Worm (Caenorhabditis elegans) whole organism, dauer: Measurements from ENCODE around the gene Y6G8.15.
"Not testable (repeated sequence)": the region's sequence is repeated elsewhere in the genome, so short reads cannot be mapped to it uniquely, and the experiment has no call there.

Source experiments
- unc-62 ChIP-seq: sonication (generic microtip); optimal IDR thresholded peaks from 2 replicates; lab custom pipeline; 2017; ENCODE audit warnings: missing biosample characterization, missing genetic modification reagents, missing genetic modification characterization

Y6G8.15 gene

DNA sequence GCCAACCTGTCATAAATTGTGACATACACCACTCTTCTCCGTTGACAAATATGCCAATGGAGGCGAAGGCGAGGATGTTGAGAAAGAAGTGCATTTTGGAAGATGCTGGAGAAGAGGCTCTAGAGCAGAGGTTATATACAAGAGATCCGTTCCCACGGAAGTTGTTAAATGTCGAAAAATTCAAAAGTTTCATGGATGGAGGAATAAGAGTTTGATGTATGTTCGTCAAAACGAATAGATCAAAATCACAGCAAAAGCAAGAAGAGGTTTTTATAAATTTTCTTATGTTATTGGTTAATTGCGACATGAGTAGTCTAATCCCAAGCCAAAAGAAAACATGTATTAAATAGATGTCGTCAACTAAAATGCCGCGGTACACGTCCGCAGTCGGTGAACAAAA, at the start of gene Y6G8.15:
Gene Y6G8.15, minus strand, starts transcription at position 101 of the 400 bp plus-strand sequence.
- TF ChIP-seq unc-62 (GFP tag; lab: Kevin White, UChicago), result not testable (repeated sequence)

DNA sequence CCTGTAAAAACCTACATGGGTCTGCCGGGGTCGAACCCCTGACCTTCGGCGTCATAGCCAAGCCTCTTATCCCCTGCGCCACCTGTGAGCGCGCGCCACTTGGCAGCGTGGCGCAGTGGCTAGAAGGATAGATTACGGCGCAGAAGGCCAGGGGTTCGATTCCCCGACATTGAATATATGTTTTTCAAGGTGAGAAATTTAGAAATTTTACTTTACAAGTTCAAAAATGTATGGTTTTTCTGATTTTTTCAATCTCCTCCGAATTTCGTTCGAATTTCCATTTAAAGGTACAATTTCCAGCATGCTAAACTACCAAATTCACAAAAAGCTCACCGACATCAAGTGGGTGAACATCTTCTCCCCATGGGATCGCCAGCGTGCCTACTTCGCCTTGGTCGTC, 49.6 kb upstream of the Y6G8.15 start, which contains the start of gene dgat-2:
Gene dgat-2, plus strand, starts transcription at position 301 of the 400 bp plus-strand sequence.
- TF ChIP-seq unc-62 (GFP tag; lab: Kevin White, UChicago), result no peak

DNA sequence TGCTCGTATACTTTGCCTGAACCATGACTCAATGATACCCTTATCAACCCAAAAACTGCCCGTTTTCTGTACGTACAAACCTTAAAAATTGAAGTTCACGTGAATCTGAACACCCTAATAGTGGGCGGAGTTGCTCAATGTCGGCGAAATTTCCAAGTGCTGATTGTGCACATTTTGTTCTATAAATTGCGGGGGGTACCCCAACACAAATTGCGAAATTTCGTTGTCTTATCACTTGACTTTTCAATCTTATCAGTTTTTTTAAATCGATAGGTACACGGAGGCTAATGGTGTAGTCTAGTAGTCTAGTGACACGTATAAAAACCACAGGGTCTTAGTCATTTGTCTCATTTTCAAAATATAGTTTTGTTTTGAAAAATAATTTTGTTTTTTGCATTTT, 48.8 kb upstream of the Y6G8.15 start, which contains the start of gene fbxa-108:
Gene fbxa-108, minus strand, starts transcription at position 158 of the 400 bp plus-strand sequence.
- TF ChIP-seq unc-62 (GFP tag; lab: Kevin White, UChicago), result no peak

DNA sequence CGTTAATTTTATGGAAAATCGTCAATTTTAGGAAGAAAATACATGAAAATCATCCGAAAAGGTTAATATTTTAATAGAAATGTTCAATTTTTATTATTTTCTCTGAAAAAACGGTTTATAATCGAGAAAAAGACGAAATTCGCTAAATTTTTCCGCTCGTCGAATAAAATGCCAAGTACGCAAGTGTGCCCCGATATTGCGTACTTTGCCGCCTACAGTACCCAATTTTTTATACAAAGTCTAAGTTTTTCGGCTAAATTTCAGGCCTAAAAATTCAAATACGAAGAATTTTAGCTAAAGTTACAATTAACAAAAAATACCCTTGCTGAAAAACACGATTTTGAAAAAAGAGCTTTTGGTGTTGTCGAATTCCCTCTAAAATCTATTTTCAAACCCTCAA, 48.4 kb upstream of the Y6G8.15 start:
- no peak for TF ChIP-seq unc-62 (GFP tag; lab: Kevin White, UChicago)

DNA sequence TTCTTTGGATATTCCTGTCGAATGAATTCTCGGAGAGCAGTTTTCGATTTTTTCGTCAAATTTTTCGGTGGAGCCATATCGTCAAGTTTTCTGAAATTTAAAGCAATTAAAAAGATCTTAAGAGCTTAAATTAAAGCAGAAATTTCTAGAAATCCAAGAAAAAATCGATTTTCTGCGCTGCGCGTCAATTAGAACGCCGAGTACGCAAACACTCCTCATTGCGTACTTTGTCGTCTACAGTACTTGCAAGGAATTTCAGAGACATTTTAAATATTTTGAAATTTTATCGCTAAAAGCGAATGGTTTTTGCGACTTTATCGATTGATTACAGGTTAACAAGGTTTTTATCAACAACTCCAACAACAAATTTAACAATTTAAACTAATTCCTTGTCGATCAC, 44.8 kb upstream of the Y6G8.15 start:
- no peak for TF ChIP-seq unc-62 (GFP tag; lab: Kevin White, UChicago)

DNA sequence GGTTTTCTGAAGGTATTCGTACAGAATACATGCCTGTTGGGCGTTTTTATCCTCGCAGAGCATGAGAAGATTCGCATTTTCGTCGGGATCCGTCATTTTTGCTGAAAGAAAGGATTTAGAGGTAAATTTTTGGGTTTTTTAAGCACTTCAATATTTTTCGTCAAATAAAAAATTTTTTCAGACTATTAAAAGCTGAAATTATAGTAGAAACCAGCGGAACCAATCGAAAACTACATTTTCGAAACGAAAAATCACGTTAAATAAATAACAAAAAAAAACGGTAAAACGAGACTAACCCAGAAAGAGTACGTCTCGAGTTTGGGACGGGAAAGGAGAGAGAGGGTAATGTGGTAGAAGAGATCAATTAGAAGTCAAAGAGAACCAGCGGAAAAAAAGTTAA, 40.0 kb upstream of the Y6G8.15 start, which contains the start of gene fbxa-192:
Gene fbxa-192, minus strand, starts transcription at position 101 of the 400 bp plus-strand sequence.
- TF ChIP-seq unc-62 (GFP tag; lab: Kevin White, UChicago), result no peak

DNA sequence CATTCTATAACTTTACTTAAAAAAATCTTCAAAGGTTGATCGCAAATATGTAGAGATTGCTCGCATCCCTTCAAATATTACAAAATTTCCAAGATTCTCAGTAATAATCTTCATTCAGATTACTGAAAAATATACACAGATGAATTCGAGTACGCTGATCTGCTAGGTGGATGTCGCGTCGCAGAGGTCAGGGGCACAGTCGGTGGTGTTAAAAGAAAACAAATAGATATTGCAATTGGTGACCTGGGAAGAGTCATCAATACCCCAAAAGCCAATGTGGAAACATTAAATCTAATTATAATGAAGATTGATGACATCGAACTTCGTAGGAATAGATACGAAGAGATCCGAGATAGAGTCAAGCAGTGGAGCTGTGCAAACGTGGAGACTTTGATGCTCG, 18.2 kb upstream of the Y6G8.15 start, which contains the start of gene F57G4.10:
Gene F57G4.10, plus strand, starts transcription at position 301 of the 400 bp plus-strand sequence.
- no peak for TF ChIP-seq unc-62 (GFP tag; lab: Kevin White, UChicago)

DNA sequence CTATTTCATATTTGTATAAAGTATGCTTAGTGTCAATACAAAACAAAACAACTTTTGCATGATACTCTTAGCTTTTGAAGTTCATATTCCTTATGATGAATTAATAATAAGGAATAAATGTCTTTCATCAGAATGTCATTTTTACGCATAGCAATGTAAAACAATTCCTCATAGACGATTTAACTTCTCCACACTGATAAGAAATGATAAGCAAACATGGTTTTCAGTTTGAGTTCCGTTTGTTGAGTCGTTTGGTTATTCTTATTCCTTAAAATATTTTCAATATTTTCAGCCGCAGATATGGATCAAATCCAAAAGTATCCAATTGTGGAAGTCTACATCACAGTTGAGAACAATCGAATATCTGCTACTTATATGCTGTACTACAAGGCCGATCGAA, 14.5 kb upstream of the Y6G8.15 start, which contains the start of gene F57G4.11:
Gene F57G4.11, plus strand, starts transcription at position 301 of the 400 bp plus-strand sequence.
- no peak for TF ChIP-seq unc-62 (GFP tag; lab: Kevin White, UChicago)

DNA sequence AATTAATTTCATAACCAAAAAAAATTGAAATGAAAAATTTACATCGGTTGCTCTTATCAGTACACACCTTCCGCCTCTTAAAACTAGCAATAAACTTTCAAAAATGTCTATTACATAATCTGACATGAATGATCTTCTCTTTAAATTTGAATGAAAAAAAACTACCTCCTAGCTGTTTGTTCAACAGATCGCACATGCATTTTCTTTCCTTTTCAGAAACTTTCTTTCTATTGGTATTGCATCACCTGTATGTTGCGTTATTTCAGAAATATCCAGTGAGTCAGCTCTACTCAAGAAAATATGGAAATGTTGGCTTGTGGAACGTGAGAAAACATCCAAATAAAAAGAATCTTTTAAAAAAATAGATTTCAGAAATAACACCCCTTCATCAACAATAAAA, 12.8 kb upstream of the Y6G8.15 start, which contains the start of gene F57G4.1:
Gene F57G4.1, plus strand, starts transcription at position 301 of the 400 bp plus-strand sequence.
- TF ChIP-seq unc-62 (GFP tag; lab: Kevin White, UChicago), result no peak

DNA sequence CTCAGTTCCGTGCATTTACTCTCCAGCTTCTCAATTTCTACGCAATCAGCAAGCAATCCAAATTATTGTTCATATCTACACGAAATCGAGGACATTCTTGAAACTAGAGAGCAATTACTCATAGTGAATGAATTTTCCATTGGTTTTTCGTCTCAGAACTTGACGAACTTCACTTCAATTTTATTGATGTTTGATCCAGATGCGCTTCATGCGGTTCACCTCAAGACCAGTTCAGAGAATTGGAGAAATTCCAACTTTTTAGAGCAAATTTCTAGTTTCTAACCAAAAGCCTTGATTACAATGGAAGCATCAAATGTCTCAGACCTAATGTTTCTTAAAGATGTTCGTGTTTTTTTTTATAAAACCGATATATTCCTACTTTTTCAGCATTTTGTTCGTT, 9.9 kb upstream of the Y6G8.15 start, which contains the start of gene Y6G8.8:
Gene Y6G8.8, plus strand, starts transcription at position 301 of the 400 bp plus-strand sequence.
- TF ChIP-seq unc-62 (GFP tag; lab: Kevin White, UChicago), result no peak

DNA sequence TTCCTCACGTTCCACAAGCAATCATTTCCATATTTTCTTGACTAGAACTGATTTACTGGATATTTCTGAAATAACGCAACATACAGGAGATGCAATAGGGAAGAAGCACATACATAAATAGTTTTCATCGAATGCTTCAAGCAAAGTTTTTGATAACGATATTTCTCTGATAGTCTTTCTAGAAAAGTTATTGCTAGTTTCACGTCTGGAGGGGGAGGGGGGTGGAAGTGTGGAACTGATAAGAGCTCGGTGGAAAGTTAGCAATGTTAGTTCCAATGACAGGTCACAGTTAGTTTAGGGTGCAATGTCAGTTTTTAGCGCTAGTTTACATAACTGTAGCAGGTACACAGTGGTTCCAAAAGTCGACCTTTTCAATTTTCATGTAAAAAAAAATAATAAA, 6.4 kb upstream of the Y6G8.15 start, which contains the start of gene Y6G8.6:
Gene Y6G8.6, minus strand, starts transcription at position 98 of the 400 bp plus-strand sequence.
- no peak for TF ChIP-seq unc-62 (GFP tag; lab: Kevin White, UChicago)

DNA sequence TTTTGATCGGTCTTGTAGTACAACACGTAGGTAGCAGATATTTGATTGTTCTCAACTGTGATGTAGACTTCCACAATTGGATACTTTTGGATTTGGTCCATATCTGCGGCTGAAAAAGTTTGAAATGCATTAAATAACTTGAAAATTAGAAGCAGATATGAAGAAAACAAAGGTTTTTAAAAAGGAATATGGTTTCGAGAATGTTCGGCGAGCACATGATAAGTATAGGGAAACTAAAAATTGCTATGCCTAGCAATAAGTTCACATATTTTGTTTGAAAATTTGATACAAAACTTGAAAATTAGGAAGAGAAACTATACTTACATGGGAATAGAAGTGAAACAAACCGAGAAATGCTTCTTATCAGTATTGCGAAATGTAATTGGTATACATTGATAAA, 5.2 kb upstream of the Y6G8.15 start, which contains the start of gene Y6G8.5:
Gene Y6G8.5, minus strand, starts transcription at position 101 of the 400 bp plus-strand sequence.
- no peak for TF ChIP-seq unc-62 (GFP tag; lab: Kevin White, UChicago)

DNA sequence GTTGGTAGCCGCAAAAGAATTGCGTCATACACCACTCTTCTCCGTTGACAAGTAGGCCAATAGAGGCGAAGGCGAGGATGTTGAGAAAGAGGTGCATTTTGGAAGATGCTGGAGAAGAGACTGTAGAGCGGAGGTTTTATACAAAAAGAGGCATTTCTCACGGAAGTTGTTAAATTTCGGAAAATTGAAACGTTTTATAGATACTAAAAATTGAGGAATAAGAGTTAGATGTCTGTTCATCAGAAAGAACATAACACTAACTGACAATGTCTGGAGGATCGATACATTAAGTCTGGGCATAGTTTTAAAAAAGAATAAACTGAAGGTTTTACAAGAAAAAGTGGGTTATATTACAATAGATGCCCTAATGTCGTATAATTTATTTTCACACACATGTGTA, 3.8 kb upstream of the Y6G8.15 start, which contains the start of gene Y6G8.14:
Gene Y6G8.14, minus strand, starts transcription at position 101 of the 400 bp plus-strand sequence.
- no peak for TF ChIP-seq unc-62 (GFP tag; lab: Kevin White, UChicago)

DNA sequence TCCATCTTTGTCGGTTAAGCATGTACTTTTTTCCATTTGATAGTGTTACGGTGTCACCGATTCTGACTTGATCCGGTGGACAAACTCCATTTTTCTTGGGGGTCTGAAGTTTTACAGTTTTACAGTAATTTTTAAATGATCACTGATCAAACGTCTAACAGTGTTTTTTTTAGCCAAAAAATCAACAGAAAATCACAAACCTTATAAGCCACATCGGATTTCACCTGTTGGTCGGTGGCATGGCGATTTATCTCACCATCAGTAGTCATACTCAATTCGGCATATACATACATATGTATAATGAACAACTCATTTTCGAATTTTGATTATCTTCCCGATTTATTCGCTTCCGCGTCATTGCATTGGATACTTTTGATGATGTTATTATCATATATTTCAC, 2.6 kb downstream of the Y6G8.15 start, which contains the start of gene srz-91:
Gene srz-91, plus strand, starts transcription at position 301 of the 400 bp plus-strand sequence.
- TF ChIP-seq unc-62 (GFP tag; lab: Kevin White, UChicago), result no peak

DNA sequence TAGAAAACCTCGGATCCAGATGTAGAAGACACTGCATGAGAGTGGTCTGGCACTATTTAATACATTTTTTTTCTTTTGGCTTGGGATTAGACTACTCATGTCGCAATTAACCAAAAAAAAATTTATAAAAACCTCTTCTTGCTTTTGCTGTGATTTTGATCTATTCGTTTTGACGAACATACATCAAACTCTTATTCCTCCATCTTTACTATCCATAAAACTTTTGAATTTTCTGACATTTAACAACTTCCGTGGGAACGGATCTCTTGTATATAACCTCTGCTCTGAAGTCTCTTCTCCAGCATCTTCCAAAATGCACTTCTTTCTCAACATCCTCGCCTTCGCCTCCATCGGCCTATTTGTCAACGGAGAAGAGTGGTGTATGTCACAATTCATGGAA, 4.4 kb downstream of the Y6G8.15 start, which contains the start of gene Y6G8.16:
Gene Y6G8.16, plus strand, starts transcription at position 301 of the 400 bp plus-strand sequence.
- not testable (repeated sequence) for TF ChIP-seq unc-62 (GFP tag; lab: Kevin White, UChicago)

DNA sequence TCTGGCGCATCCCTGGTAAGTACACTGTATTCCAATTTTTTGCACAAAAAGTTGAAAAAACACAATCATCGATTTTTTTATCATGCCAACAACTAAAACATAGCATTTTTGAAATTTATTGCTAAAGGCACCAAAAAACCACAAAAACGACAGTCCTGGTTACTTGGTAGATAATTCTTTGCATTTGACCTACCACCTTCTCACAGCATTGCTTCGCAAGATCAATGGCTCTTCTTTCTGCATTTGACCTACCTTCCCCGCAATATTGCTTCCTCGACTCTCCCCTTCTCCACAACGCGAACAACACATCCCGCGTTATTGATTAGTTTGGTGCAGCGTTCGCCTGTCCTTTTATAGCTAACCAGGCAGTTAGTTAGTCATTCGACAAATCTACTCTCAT, 8.9 kb downstream of the Y6G8.15 start, which contains the start of gene ztf-25:
Gene ztf-25, plus strand, starts transcription at position 301 of the 400 bp plus-strand sequence.
- TF ChIP-seq unc-62 (GFP tag; lab: Kevin White, UChicago), result no peak

DNA sequence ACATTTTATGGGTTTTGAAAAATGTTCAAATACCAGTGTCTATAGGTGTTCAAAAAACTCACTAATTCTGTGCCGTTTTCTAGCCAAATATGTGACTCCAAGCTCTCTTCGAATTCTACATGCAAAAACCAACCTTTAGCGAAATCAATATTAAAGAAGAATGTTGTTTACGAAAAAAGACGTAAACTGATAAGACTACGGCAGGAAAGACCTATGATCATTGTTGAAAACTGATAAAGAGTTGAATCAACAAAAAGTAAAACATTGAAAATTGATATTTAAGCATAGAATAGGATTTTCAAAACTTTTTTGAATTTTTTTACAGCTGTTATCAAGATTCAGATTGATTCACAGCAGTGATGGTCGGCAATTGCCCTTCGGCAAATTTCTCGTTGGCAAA, 11.6 kb downstream of the Y6G8.15 start, which contains the start of gene Y6G8.2:
Gene Y6G8.2, minus strand, starts transcription at position 147 of the 400 bp plus-strand sequence.
- no peak for TF ChIP-seq unc-62 (GFP tag; lab: Kevin White, UChicago)
